Worm (Caenorhabditis elegans) whole organism, L2 larva: ENCODE measurements around the gene hgap-2.

Experiments used
- R02D3.7 ChIP-seq: fragments of 150-350 bp; optimal IDR thresholded peaks from 2 replicates; lab custom pipeline; 2014; ENCODE audit warnings: missing biosample characterization, missing genetic modification characterization
- ceh-82 ChIP-seq: fragments of 150-350 bp; optimal IDR thresholded peaks from 2 replicates; lab custom pipeline; 2014; ENCODE audit warnings: missing biosample characterization, missing genetic modification characterization
- nhr-129 ChIP-seq: fragments of 150-350 bp; optimal IDR thresholded peaks from 2 replicates; lab custom pipeline; 2014; ENCODE audit warnings: missing biosample characterization, missing genetic modification characterization
- nhr-23 ChIP-seq: fragments of 150-350 bp; optimal IDR thresholded peaks from 2 replicates; lab custom pipeline; 2014; ENCODE audit warnings: missing biosample characterization, missing genetic modification reagents, missing genetic modification characterization
- nhr-25 ChIP-seq: fragments of 150-350 bp; sonication (generic microtip); optimal IDR thresholded peaks from 3 replicates; lab custom pipeline; 2014; ENCODE audit warnings: missing biosample characterization, missing genetic modification characterization
- peb-1 ChIP-seq: fragments of 150-350 bp; optimal IDR thresholded peaks from 2 replicates; lab custom pipeline; 2014; ENCODE audit warnings: missing biosample characterization, missing genetic modification characterization

DNA sequence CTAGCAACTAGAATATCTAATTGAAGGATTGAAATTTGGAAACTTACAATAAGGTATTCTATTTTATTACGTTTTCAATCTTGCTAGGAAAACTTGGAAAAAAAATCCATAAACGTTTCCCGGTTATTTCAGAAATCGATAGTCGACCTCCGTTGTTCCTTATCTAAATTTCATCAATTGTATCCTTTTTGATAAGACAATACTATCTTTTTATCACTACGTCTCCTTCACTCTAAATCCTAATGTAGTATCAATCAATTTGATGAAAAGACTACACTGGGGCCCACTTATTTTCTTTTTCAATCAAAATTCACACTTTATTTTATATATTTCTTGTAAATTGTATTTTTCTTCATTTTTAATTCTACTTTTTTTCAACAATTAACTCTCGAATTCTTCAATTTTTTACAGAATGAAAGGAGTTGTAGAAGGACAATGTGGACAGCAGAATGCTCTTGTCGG, 19.7 kb upstream of the hgap-2 start, which contains the start of gene prx-5:
- TF ChIP-seq nhr-23 (no peak), nhr-25 (tag; lab: Kevin White, UChicago) (no peak), peb-1 (tag; lab: Kevin White, UChicago) (no peak), nhr-129 (no peak), R02D3.7 (no peak), ceh-82 (tag; lab: Kevin White, UChicago) (no peak)
